Worm (Caenorhabditis elegans) whole organism, L4/young adult: ENCODE measurements around the gene H03G16.6.

Experiments
- W03F9.2 ChIP-seq: fragments of 150-350 bp; optimal IDR thresholded peaks from 2 replicates; lab custom pipeline; 2014; ENCODE audit warnings: missing biosample characterization, missing genetic modification characterization
- dao-5 ChIP-seq: sonication (generic microtip); optimal IDR thresholded peaks from 2 replicates; lab custom pipeline; 2016; ENCODE audit warnings: missing genotype, missing genetic modification characterization, moderate library complexity, missing compliant biosample characterization
- him-1 ChIP-seq: sonication (generic microtip); optimal IDR thresholded peaks from 2 replicates; lab custom pipeline; 2016; ENCODE audit warnings: missing genotype, missing genetic modification reagents, missing genetic modification characterization, missing compliant biosample characterization

DNA sequence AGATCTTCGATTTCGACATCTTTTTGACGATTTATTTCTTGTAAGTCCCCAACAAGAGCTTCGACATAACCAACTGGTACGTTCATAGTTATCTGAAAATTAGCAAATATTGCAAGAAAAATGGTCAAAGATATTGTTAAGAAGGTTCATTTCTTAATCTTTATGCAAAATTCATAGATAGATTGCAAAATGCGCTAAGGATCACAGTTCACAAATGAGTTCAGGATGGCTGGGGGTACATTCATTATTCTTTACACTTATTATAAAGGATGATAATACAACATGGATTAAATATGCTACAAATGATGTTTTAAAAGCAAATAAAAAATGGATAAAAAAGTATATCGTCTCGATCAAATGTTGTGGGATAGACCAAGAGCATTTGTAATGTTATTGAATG lies 4.3 kb downstream of the H03G16.6 start, which contains the start of gene H03G16.5:
- TF ChIP-seq him-1 (tag; lab: Kevin White, UChicago) (no peak), W03F9.2 (tag; lab: Kevin White, UChicago) (no peak), dao-5 (tag; lab: Kevin White, UChicago) (no peak)
